Worm (Caenorhabditis elegans): ENCODE measurements around the gene C16C8.12.
A peak's percentile ranks its signal among the peaks of the same experiment; 100 is the strongest.

C16C8.12 gene

ce11 chrII:3434893-3435503 is 17.5 kb upstream of the C16C8.12 start (continued):
- TF ChIP-seq aly-2 (tag; optimal IDR thresholded peaks at IDR 0.05) (no peak), nhr-23 (tag; optimal IDR thresholded peaks at IDR 0.05) (no peak), hmg-11 (tag; optimal IDR thresholded peaks at IDR 0.05) (no peak), snpc-4 (tag; optimal IDR thresholded peaks at IDR 0.05) (peak; percentile 78), nhr-237 (tag; optimal IDR thresholded peaks at IDR 0.05) (no peak), elt-3 (tag; optimal IDR thresholded peaks at IDR 0.05) (no peak), egl-5 (tag; optimal IDR thresholded peaks at IDR 0.05) (no peak), nhr-76 (tag; optimal IDR thresholded peaks at IDR 0.05) (no peak), zag-1 (tag; optimal IDR thresholded peaks at IDR 0.05) (no peak), elt-2 (tag; optimal IDR thresholded peaks at IDR 0.05) (no peak), ztf-4 (tag; optimal IDR thresholded peaks at IDR 0.05) (no peak), sea-2 (GFP tag; optimal IDR thresholded peaks at IDR 0.05) (no peak)

ce11 chrII:3436412-3436811 is 16.1 kb upstream of the C16C8.12 start, which contains the start of gene skpo-2:
Gene skpo-2 (minus strand): TSS chrII:3436512.
- TF ChIP-seq ztf-11 (tag; optimal IDR thresholded peaks at IDR 0.05): no peak
- no peak for TF ChIP-seq nhr-76 (tag; optimal IDR thresholded peaks at IDR 0.05)

- TF ChIP-seq snpc-4 (tag; optimal IDR thresholded peaks at IDR 0.05): no peak
- no peak for TF ChIP-seq ceh-82 (tag; optimal IDR thresholded peaks at IDR 0.05)
- TF ChIP-seq mml-1 (tag; optimal IDR thresholded peaks at IDR 0.05): no peak
- no peak for TF ChIP-seq nhr-76 (tag; optimal IDR thresholded peaks at IDR 0.05)
- TF ChIP-seq sea-2 (GFP tag; optimal IDR thresholded peaks at IDR 0.05): no peak
- no peak for TF ChIP-seq nhr-237 (tag; optimal IDR thresholded peaks at IDR 0.05)
- no peak for TF ChIP-seq elt-2 (tag; optimal IDR thresholded peaks at IDR 0.05)
- no peak for TF ChIP-seq nhr-23 (tag; optimal IDR thresholded peaks at IDR 0.05)
- TF ChIP-seq egl-5 (tag; optimal IDR thresholded peaks at IDR 0.05): no peak
- TF ChIP-seq ZK546.5 (tag; optimal IDR thresholded peaks at IDR 0.05): no peak
- no peak for TF ChIP-seq nhr-25 (tag; optimal IDR thresholded peaks at IDR 0.05)
- TF ChIP-seq pqm-1 (tag; optimal IDR thresholded peaks at IDR 0.05): no peak
- no peak for TF ChIP-seq nhr-43 (tag; optimal IDR thresholded peaks at IDR 0.05; ENCODE audit: poor library complexity, severe bottlenecking)
Measured at ce11 chrII:3437393-3437792, 15.1 kb upstream of the C16C8.12 start.

- TF ChIP-seq skn-1 (tag; optimal IDR thresholded peaks at IDR 0.05): no peak
- no peak for TF ChIP-seq ceh-16 (tag; optimal IDR thresholded peaks at IDR 0.05)
Measured at ce11 chrII:3438280-3438679, 14.2 kb upstream of the C16C8.12 start.

ce11 chrII:3439244-3439698 is 13.2 kb upstream of the C16C8.12 start:
- peak; percentile 69 for TF ChIP-seq pqm-1 (tag; optimal IDR thresholded peaks at IDR 0.05)
- peak; percentile 56 for TF ChIP-seq lin-39 (tag; optimal IDR thresholded peaks at IDR 0.05)
- TF ChIP-seq ztf-4 (tag; optimal IDR thresholded peaks at IDR 0.05): no peak
- no peak for TF ChIP-seq mml-1 (tag; optimal IDR thresholded peaks at IDR 0.05)
- TF ChIP-seq nhr-12 (tag; optimal IDR thresholded peaks at IDR 0.05): no peak
- no peak for TF ChIP-seq mdl-1 (tag; optimal IDR thresholded peaks at IDR 0.05)
- TF ChIP-seq daf-12 (tag; optimal IDR thresholded peaks at IDR 0.05): no peak
- no peak for TF ChIP-seq snpc-4 (tag; optimal IDR thresholded peaks at IDR 0.05)
- no peak for TF ChIP-seq nhr-11 (tag; optimal IDR thresholded peaks at IDR 0.05)
- TF ChIP-seq aly-2 (tag; optimal IDR thresholded peaks at IDR 0.05): no peak
- TF ChIP-seq ztf-11 (tag; optimal IDR thresholded peaks at IDR 0.05): no peak
- no peak for TF ChIP-seq jun-1 (tag; optimal IDR thresholded peaks at IDR 0.05)
- no peak for TF ChIP-seq eor-1 (tag; optimal IDR thresholded peaks at IDR 0.05)
- no peak for TF ChIP-seq ceh-28 (tag; optimal IDR thresholded peaks at IDR 0.05)
- TF ChIP-seq ceh-16 (tag; optimal IDR thresholded peaks at IDR 0.05): no peak
- no peak for TF ChIP-seq lin-15B (tag; optimal IDR thresholded peaks at IDR 0.05)
- TF ChIP-seq elt-1 (tag; optimal IDR thresholded peaks at IDR 0.05): no peak
- TF ChIP-seq nfya-1 (tag; optimal IDR thresholded peaks at IDR 0.05; ENCODE audit: insufficient read depth): peak; percentile 15
- no peak for TF ChIP-seq elt-3 (tag; optimal IDR thresholded peaks at IDR 0.05)
- TF ChIP-seq elt-2 (tag; optimal IDR thresholded peaks at IDR 0.05): peak; percentile 96
- no peak for TF ChIP-seq nhr-77 (tag; optimal IDR thresholded peaks at IDR 0.05)
